Fruit fly (Drosophila melanogaster) whole organism, prepupa: Measurements from ENCODE around the gene CG42676.

ENCODE experiments used
- Blimp-1 ChIP-seq: fragments of 200-800 bp; sonication (Bioruptor generic); optimal IDR thresholded peaks from 3 replicates; lab custom pipeline; 2017; ENCODE audit warnings: missing biosample characterization, missing genetic modification characterization, mild to moderate bottlenecking, moderate library complexity, missing genetic modification reagents
- CG15336 ChIP-seq: fragments of 200-800 bp; sonication (Bioruptor generic); IDR thresholded peaks from 2 replicates; pipeline ENCODE4 v1.3.6; 2022; ENCODE audit warnings: missing biosample characterization, missing genetic modification characterization
- CG16779 ChIP-seq: fragments of 200-800 bp; sonication (Bioruptor generic); optimal IDR thresholded peaks from 3 replicates; lab custom pipeline; 2017; ENCODE audit warnings: missing biosample characterization, mild to moderate bottlenecking, missing genetic modification characterization
- CG6808 ChIP-seq: fragments of 200-800 bp; sonication (Bioruptor generic); optimal IDR thresholded peaks from 3 replicates; lab custom pipeline; 2017; ENCODE audit warnings: missing biosample characterization, missing genetic modification characterization, mild to moderate bottlenecking, moderate library complexity, missing genetic modification reagents
- Gug ChIP-seq: fragments of 200-800 bp; sonication (Bioruptor generic); IDR thresholded peaks from 2 replicates; pipeline ENCODE4 v1.3.6; 2022; ENCODE audit warnings: missing biosample characterization, missing genetic modification characterization
- Sox15 ChIP-seq: fragments of 200-800 bp; sonication (Bioruptor generic); optimal IDR thresholded peaks from 3 replicates; lab custom pipeline; 2016; ENCODE audit warnings: missing biosample characterization, missing genetic modification characterization

dm6 chr3L:1772593-1772992, 30.3 kb upstream of the CG42676 start:
- TF ChIP-seq Blimp-1 (GFP tag; lab: Kevin White, UChicago) (no peak), CG16779 (tag; lab: Kevin White, UChicago) (no peak), CG15336 (GFP tag; lab: Robert Waterston, UW) (no peak), Gug (GFP tag; lab: Robert Waterston, UW) (no peak), Sox15 (GFP tag; lab: Kevin White, UChicago) (no peak), CG6808 (GFP tag; lab: Kevin White, UChicago) (no peak)
